Worm (Caenorhabditis elegans) whole organism, midembryonic: ENCODE measurements around the gene syg-2.

ENCODE experiments used
- cog-1 ChIP-seq: sonication (generic microtip); optimal IDR thresholded peaks from 2 replicates; lab custom pipeline; 2016; ENCODE audit warnings: missing genetic modification characterization, missing compliant biosample characterization
- flt-1 ChIP-seq: fragments of 200-800 bp; sonication (Bioruptor generic); IDR thresholded peaks from 2 replicates; pipeline ENCODE4 v1.3.6; 2022; ENCODE audit warnings: missing genetic modification characterization, missing compliant biosample characterization
- ztf-29 ChIP-seq: fragments of 200-800 bp; sonication (Bioruptor generic); IDR thresholded peaks from 2 replicates; pipeline ENCODE4 v1.3.6; 2022; ENCODE audit warnings: missing genetic modification reagents, missing genetic modification characterization, missing compliant biosample characterization

DNA sequence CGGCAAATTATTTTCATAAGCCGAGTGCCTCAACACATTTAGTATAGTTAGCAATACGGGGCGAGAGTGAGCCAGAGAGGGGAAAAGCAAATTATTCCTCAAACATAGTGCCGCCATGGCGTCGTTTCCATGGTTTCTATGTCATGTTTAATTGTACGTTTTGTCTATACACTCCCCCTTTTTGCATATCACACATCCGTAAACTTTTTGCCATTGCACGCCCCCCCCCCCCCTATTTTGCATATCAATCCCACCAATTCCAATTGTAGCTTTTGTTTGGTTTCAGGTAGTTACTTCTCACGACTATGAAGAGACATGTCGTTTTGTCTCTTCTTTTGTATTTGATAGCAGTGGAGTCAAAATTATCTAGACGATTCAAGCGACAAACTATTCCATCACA lies 9.3 kb downstream of the syg-2 start, which contains the start of gene C26G2.2:
- TF ChIP-seq flt-1 (GFP tag; lab: Robert Waterston, UW) (no peak), ztf-29 (GFP tag; lab: Robert Waterston, UW) (no peak), cog-1 (no peak)
